Fruit fly (Drosophila melanogaster): ENCODE measurements around the gene mRpL44.

mRpL44 gene

dm6 chr3R:5438750-5439149 lies 31.7 kb downstream of the mRpL44 start (continued):
- TF ChIP-seq kni (GFP tag; optimal IDR thresholded peaks at IDR 0.05), result no peak
- no peak for TF ChIP-seq CG12299 (tag; optimal IDR thresholded peaks at IDR 0.05)
- TF ChIP-seq CG11456 (GFP tag; IDR thresholded peaks at IDR 0.05), result no peak
- TF ChIP-seq CG8765 (GFP tag; IDR thresholded peaks at IDR 0.05), result no peak
- 0 out of 3 replicates have a peak, but pooled peaks have one; percentile 18 for TF ChIP-seq Opbp (GFP tag; IDR thresholded peaks at IDR 0.05; ENCODE audit: partially characterized antibody)
- TF ChIP-seq CG15696 (tag; optimal IDR thresholded peaks at IDR 0.05), result peak; percentile 34
- TF ChIP-seq CoRest (tag; optimal IDR thresholded peaks at IDR 0.05), result peak; percentile 46
- TF ChIP-seq CG1024 (GFP tag; IDR thresholded peaks at IDR 0.05), result no peak
- no peak for TF ChIP-seq CG2678 (tag; optimal IDR thresholded peaks at IDR 0.05)
- TF ChIP-seq Mad (GFP tag; optimal IDR thresholded peaks at IDR 0.05), result no peak
- TF ChIP-seq HmgD (GFP tag; optimal IDR thresholded peaks at IDR 0.05), result peak; percentile 63
- no peak for TF ChIP-seq CG4360 (GFP tag; IDR thresholded peaks at IDR 0.05)
- TF ChIP-seq Drgx (GFP tag; IDR thresholded peaks at IDR 0.05), result no peak
- no peak for TF ChIP-seq gce (GFP tag; IDR thresholded peaks at IDR 0.05)
- TF ChIP-seq CG9817 (tag; optimal IDR thresholded peaks at IDR 0.05), result peak; percentile 1
- TF ChIP-seq pb (GFP tag; optimal IDR thresholded peaks at IDR 0.05), result no peak
- TF ChIP-seq bbx (GFP tag; IDR thresholded peaks at IDR 0.05; ENCODE audit: partially characterized antibody), result peak; percentile 33; the same call in 1 of the 2 replicates
- TF ChIP-seq Kr (GFP tag; optimal IDR thresholded peaks at IDR 0.05), result no peak
- TF ChIP-seq pros (GFP tag; optimal IDR thresholded peaks at IDR 0.05), result no peak
- TF ChIP-seq Sry-δ (GFP tag; optimal IDR thresholded peaks at IDR 0.05), result peak; percentile 32
- no peak for TF ChIP-seq CG43689 (GFP tag; IDR thresholded peaks at IDR 0.05)
- TF ChIP-seq CG17359 (tag; optimal IDR thresholded peaks at IDR 0.05), result peak; percentile 58
- TF ChIP-seq Dp (GFP tag; optimal IDR thresholded peaks at IDR 0.05), result peak; percentile 30
- peak; percentile 39 for TF ChIP-seq CG11504 (tag; optimal IDR thresholded peaks at IDR 0.05)
- no peak for TF ChIP-seq CG3065 (GFP tag; optimal IDR thresholded peaks at IDR 0.05)
- TF ChIP-seq Dip3 (GFP tag; optimal IDR thresholded peaks at IDR 0.05), result no peak
- TF ChIP-seq CG32772 (GFP tag; IDR thresholded peaks at IDR 0.05), result no peak
- TF ChIP-seq Nf-YB (GFP tag; optimal IDR thresholded peaks at IDR 0.05), result no peak
- no peak for TF ChIP-seq CG10147 (GFP tag; optimal IDR thresholded peaks at IDR 0.05)
- peak; percentile 43 for TF ChIP-seq CG16813 (GFP tag; IDR thresholded peaks at IDR 0.05; ENCODE audit: partially characterized antibody)
- no peak for TF ChIP-seq al (GFP tag; IDR thresholded peaks at IDR 0.05)
- no peak for TF ChIP-seq tio (GFP tag; optimal IDR thresholded peaks at IDR 0.05)
- TF ChIP-seq CG12155 (GFP tag; optimal IDR thresholded peaks at IDR 0.05), result no peak
- TF ChIP-seq onecut (GFP tag; IDR thresholded peaks at IDR 0.05), result no peak
- no peak for TF ChIP-seq zen2 (GFP tag; IDR thresholded peaks at IDR 0.05; ENCODE audit: partially characterized antibody)
- TF ChIP-seq Ptx1 (GFP tag; IDR thresholded peaks at IDR 0.05), result no peak
- no peak for TF ChIP-seq Fer2 (tag; optimal IDR thresholded peaks at IDR 0.05)
- TF ChIP-seq grau (tag; optimal IDR thresholded peaks at IDR 0.05), result no peak
- no peak for TF ChIP-seq CG18764 (GFP tag; optimal IDR thresholded peaks at IDR 0.05)
- TF ChIP-seq NC2α (GFP tag; optimal IDR thresholded peaks at IDR 0.05), result no peak
- TF ChIP-seq hbn (GFP tag; IDR thresholded peaks at IDR 0.05; ENCODE audit: partially characterized antibody), result no peak
- peak; percentile 28 for TF ChIP-seq Lhr (GFP tag; optimal IDR thresholded peaks at IDR 0.05)
- TF ChIP-seq sc (optimal IDR thresholded peaks at IDR 0.05), result no peak
- TF ChIP-seq sc (GFP tag; optimal IDR thresholded peaks at IDR 0.05), result no peak
- TF ChIP-seq gt (GFP tag; IDR thresholded peaks at IDR 0.05), result no peak
- TF ChIP-seq CG15601 (tag; optimal IDR thresholded peaks at IDR 0.05), result no peak
- TF ChIP-seq Sox102F (GFP tag; optimal IDR thresholded peaks at IDR 0.05), result peak; percentile 17
- TF ChIP-seq CG6689 (GFP tag; IDR thresholded peaks at IDR 0.05), result no peak
- TF ChIP-seq nerfin-2 (GFP tag; IDR thresholded peaks at IDR 0.05; ENCODE audit: partially characterized antibody), result no peak
- no peak for TF ChIP-seq pfk (GFP tag; optimal IDR thresholded peaks at IDR 0.05)
- TF ChIP-seq CG6272 (GFP tag; IDR thresholded peaks at IDR 0.05), result 0 out of 2 replicates have a peak, but pooled peaks have one; percentile 9

All from whole organism, embryonic.